Worm (Caenorhabditis elegans) whole organism, mixed stage, embryonic: Measurements from ENCODE around the gene hpl-1.

Experiments used
- M03D4.4 ChIP-seq: sonication (generic microtip); optimal IDR thresholded peaks from 2 replicates; lab custom pipeline; 2017; ENCODE audit warnings: mild to moderate bottlenecking, missing genetic modification characterization, missing compliant biosample characterization
- bed-3 ChIP-seq: fragments of 200-800 bp; sonication (Bioruptor generic); optimal IDR thresholded peaks from 3 replicates; lab custom pipeline; 2018; ENCODE audit warnings: mild to moderate bottlenecking, missing genetic modification characterization, moderate library complexity, missing compliant biosample characterization
- blmp-1 ChIP-seq: fragments of 150-350 bp; optimal IDR thresholded peaks from 2 replicates; lab custom pipeline; 2014; ENCODE audit warnings: missing biosample characterization, missing genetic modification characterization
- ceh-39 ChIP-seq: fragments of 150-350 bp; optimal IDR thresholded peaks from 2 replicates; lab custom pipeline; 2014; ENCODE audit warnings: missing biosample characterization, missing genetic modification characterization
- ceh-43 ChIP-seq: fragments of 200-800 bp; sonication (Bioruptor generic); optimal IDR thresholded peaks from 2 replicates; lab custom pipeline; 2018; ENCODE audit warnings: mild to moderate bottlenecking, missing genetic modification characterization, moderate library complexity, missing compliant biosample characterization
- ceh-83 ChIP-seq: fragments of 200-800 bp; sonication (Bioruptor generic); optimal IDR thresholded peaks from 2 replicates; lab custom pipeline; 2018; ENCODE audit warnings: mild to moderate bottlenecking, missing genetic modification characterization, missing compliant biosample characterization
- ces-1 ChIP-seq: fragments of 150-350 bp; optimal IDR thresholded peaks from 2 replicates; lab custom pipeline; 2014; ENCODE audit warnings: missing biosample characterization, missing genetic modification reagents, missing genetic modification characterization
- drap-1 ChIP-seq: fragments of 200-800 bp; sonication (Bioruptor generic); optimal IDR thresholded peaks from 3 replicates; lab custom pipeline; 2018; ENCODE audit warnings: mild to moderate bottlenecking, missing genetic modification characterization, missing compliant biosample characterization
- elt-1 ChIP-seq: sonication (generic microtip); optimal IDR thresholded peaks from 2 replicates; lab custom pipeline; 2017; ENCODE audit warnings: missing genetic modification characterization, mild to moderate bottlenecking, missing compliant biosample characterization, antibody characterized with exemption, moderate library complexity, borderline replicate concordance; ENCODE audit not compliant: insufficient read depth
- elt-3 ChIP-seq: fragments of 150-350 bp; optimal IDR thresholded peaks from 2 replicates; lab custom pipeline; 2014; ENCODE audit warnings: missing biosample characterization, missing genetic modification characterization
- flh-1 ChIP-seq: fragments of 200-800 bp; sonication (Bioruptor generic); optimal IDR thresholded peaks from 2 replicates; lab custom pipeline; 2018; ENCODE audit warnings: mild to moderate bottlenecking, missing genetic modification characterization, moderate library complexity, missing compliant biosample characterization
- ham-2 ChIP-seq: fragments of 200-800 bp; sonication (Bioruptor generic); optimal IDR thresholded peaks from 2 replicates; lab custom pipeline; 2018; ENCODE audit warnings: mild to moderate bottlenecking, missing genetic modification characterization, missing compliant biosample characterization
- hlh-1 ChIP-seq: fragments of 150-350 bp; optimal IDR thresholded peaks from 2 replicates; lab custom pipeline; 2014; ENCODE audit warnings: missing biosample characterization, missing genetic modification reagents, missing genetic modification characterization
- lin-13 ChIP-seq: fragments of 150-350 bp; optimal IDR thresholded peaks from 2 replicates; lab custom pipeline; 2014; ENCODE audit warnings: missing biosample characterization, missing genetic modification characterization
- lin-32 ChIP-seq: fragments of 200-800 bp; sonication (Bioruptor generic); optimal IDR thresholded peaks from 2 replicates; lab custom pipeline; 2018; ENCODE audit warnings: mild to moderate bottlenecking, missing genetic modification characterization, missing compliant biosample characterization
- mab-5 ChIP-seq: fragments of 150-350 bp; optimal IDR thresholded peaks from 2 replicates; lab custom pipeline; 2014; ENCODE audit warnings: missing biosample characterization, missing genetic modification characterization
- mep-1 ChIP-seq: fragments of 150-350 bp; optimal IDR thresholded peaks from 2 replicates; lab custom pipeline; 2017; ENCODE audit warnings: missing biosample characterization, missing genetic modification reagents, missing genetic modification characterization, inconsistent platforms
- mls-2 ChIP-seq: sonication (generic microtip); optimal IDR thresholded peaks from 2 replicates; lab custom pipeline; 2016; ENCODE audit warnings: mild to moderate bottlenecking, missing genetic modification characterization, moderate library complexity, missing compliant biosample characterization
- nhr-12 ChIP-seq: fragments of 150-350 bp; optimal IDR thresholded peaks from 2 replicates; lab custom pipeline; 2014; ENCODE audit warnings: missing biosample characterization, missing genetic modification characterization
- nhr-2 ChIP-seq: fragments of 150-350 bp; optimal IDR thresholded peaks from 2 replicates; lab custom pipeline; 2014; ENCODE audit warnings: missing biosample characterization, missing genetic modification characterization
- nhr-237 ChIP-seq: fragments of 150-350 bp; optimal IDR thresholded peaks from 2 replicates; lab custom pipeline; 2014; ENCODE audit warnings: missing biosample characterization, missing genetic modification characterization
- nhr-28 ChIP-seq: fragments of 150-350 bp; optimal IDR thresholded peaks from 2 replicates; lab custom pipeline; 2014; ENCODE audit warnings: missing biosample characterization, missing genetic modification characterization
- nhr-76 ChIP-seq: sonication (generic microtip); optimal IDR thresholded peaks from 2 replicates; lab custom pipeline; 2017; ENCODE audit warnings: missing biosample characterization, missing genetic modification characterization
- pha-4 ChIP-seq: fragments of 150-350 bp; optimal IDR thresholded peaks from 2 replicates; lab custom pipeline; 2018; ENCODE audit warnings: missing biosample characterization, missing genetic modification reagents, missing genetic modification characterization
- sem-2 ChIP-seq: fragments of 200-800 bp; sonication (Bioruptor generic); optimal IDR thresholded peaks from 2 replicates; lab custom pipeline; 2018; ENCODE audit warnings: mild to moderate bottlenecking, missing genetic modification characterization, missing compliant biosample characterization
- sptf-1 ChIP-seq: sonication (generic microtip); optimal IDR thresholded peaks from 2 replicates; lab custom pipeline; 2017; ENCODE audit warnings: mild to moderate bottlenecking, missing genetic modification characterization, moderate library complexity, missing compliant biosample characterization
- tbx-8 ChIP-seq: fragments of 200-800 bp; sonication (Bioruptor generic); optimal IDR thresholded peaks from 2 replicates; lab custom pipeline; 2018; ENCODE audit warnings: mild to moderate bottlenecking, missing genetic modification characterization, moderate library complexity, missing compliant biosample characterization
- unc-39 ChIP-seq: fragments of 150-350 bp; optimal IDR thresholded peaks from 2 replicates; lab custom pipeline; 2014; ENCODE audit warnings: missing biosample characterization, missing genetic modification characterization
- unc-62 ChIP-seq: fragments of 150-350 bp; optimal IDR thresholded peaks from 2 replicates; lab custom pipeline; 2014; ENCODE audit warnings: missing biosample characterization, missing genetic modification reagents, missing genetic modification characterization
- zip-8 ChIP-seq: fragments of 150-350 bp; optimal IDR thresholded peaks from 2 replicates; lab custom pipeline; 2014; ENCODE audit warnings: missing biosample characterization, missing genetic modification characterization
- ztf-11 ChIP-seq: fragments of 150-350 bp; optimal IDR thresholded peaks from 2 replicates; lab custom pipeline; 2014; ENCODE audit warnings: missing biosample characterization, missing genetic modification characterization

The hpl-1 gene

DNA sequence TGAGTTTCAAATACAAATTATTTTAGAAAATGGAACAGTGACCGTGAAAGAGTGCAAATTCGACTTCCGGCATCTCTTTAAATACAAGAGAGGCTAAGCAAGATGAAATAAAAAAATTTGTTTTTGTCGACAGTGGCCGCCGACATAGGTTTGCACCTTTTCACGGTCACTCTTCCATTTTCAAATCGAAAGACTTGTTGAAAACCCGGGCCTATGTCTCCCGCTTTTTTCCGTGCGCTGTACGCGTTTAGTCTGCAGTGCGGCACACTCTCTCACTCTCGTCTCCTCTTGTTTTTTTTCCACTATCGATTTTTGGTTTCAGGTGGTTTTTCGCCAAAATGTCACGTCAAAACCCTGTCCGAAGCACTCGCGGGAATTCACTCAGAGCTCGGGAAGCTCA, at the start of gene hpl-1:
hpl-1 (plus strand) TSS at position 301 of the 400 bp plus-strand sequence.
- TF ChIP-seq nhr-76 (tag; lab: Kevin White, UChicago) (no peak), drap-1 (no peak), nhr-237 (tag; lab: Kevin White, UChicago) (no peak), ces-1 (GFP tag; lab: Kevin White, UChicago) (no peak), blmp-1 (tag; lab: Kevin White, UChicago) (no peak), sem-2 (GFP tag; lab: Kevin White, UChicago) (no peak), ceh-39 (no peak), elt-1 (no peak), unc-39 (no peak), pha-4 (tag; lab: Kevin White, UChicago) (no peak), zip-8 (tag; lab: Kevin White, UChicago) (no peak)

DNA sequence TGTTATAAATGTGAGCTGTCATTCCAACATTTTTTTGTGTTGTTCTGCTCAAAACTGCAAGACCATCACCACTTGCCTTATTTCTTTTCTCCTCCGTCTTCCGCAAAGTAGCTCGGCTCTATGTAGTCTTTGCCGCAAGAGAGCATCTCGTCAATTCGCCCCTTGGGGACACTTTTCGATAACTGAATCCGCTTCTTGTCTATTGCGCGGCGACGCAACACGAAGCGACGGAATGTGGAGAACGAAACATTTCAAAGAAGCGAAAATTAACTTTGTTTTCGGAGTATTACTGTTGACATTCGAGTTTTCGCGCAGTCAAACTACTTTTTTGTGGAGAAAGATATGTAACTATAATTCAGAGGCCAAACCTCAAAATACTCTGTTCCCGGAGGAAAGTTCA, 47.1 kb upstream of the hpl-1 start:
- TF ChIP-seq sem-2 (GFP tag; lab: Kevin White, UChicago): no peak
- TF ChIP-seq mep-1 (tag; lab: Kevin White, UChicago): no peak
- TF ChIP-seq sptf-1: no peak
- TF ChIP-seq ces-1 (GFP tag; lab: Kevin White, UChicago): peak; percentile 79
- no peak for TF ChIP-seq nhr-28 (tag; lab: Kevin White, UChicago)
- no peak for TF ChIP-seq drap-1

DNA sequence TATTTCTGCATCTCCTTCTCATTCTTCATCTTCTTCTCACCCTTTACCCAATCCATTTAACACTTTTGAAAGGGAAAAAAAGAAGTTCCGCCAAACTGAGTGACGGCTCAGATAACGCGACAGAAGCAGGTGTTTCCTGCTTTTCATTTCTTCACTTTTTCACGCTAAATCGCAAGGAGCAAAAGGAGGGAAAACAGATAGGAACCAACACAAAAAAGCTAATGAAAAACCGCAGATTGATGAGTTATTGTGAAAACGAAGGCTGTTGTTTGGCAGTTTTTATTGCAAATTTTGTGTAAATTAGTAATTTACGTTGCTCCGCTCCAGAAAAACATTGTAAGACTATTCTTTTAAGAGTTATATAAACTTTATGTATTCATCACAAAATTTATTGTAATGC, 44.9 kb upstream of the hpl-1 start:
- TF ChIP-seq ztf-11 (tag; lab: Kevin White, UChicago): no peak
- no peak for TF ChIP-seq lin-32 (GFP tag; lab: Kevin White, UChicago)
- TF ChIP-seq lin-13 (tag; lab: Kevin White, UChicago): no peak
- no peak for TF ChIP-seq blmp-1 (tag; lab: Kevin White, UChicago)
- TF ChIP-seq nhr-12 (tag; lab: Kevin White, UChicago): no peak
- TF ChIP-seq unc-39: no peak
- TF ChIP-seq drap-1: no peak
- TF ChIP-seq ham-2 (GFP tag; lab: Kevin White, UChicago): no peak
- no peak for TF ChIP-seq mep-1 (tag; lab: Kevin White, UChicago)
- no peak for TF ChIP-seq tbx-8 (GFP tag; lab: Kevin White, UChicago)
- TF ChIP-seq ceh-43 (GFP tag; lab: Kevin White, UChicago): no peak
- no peak for TF ChIP-seq sptf-1
- TF ChIP-seq ceh-83 (GFP tag; lab: Kevin White, UChicago): no peak
- TF ChIP-seq unc-62 (GFP tag; lab: Kevin White, UChicago): no peak
- no peak for TF ChIP-seq nhr-2

DNA sequence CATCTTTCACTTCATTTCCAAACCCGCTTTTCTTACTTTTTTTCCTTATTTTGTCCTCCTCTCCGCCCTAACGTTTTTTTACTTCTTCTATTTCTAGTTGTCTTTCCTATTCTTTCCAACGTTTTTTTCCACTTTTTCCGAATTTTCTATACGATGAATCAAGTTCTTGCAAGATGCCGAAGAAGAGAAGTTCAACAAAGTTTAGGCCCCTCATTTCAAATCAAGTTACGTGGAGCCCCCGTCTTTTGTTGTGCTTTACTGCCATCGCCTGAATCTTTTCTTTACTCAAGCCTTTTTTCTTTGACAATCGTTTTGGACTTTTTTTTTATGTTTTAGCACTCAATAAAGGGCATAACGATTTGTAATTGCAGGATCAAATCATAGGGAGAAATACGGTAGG, 43.8 kb upstream of the hpl-1 start, which contains the start of gene unc-9:
unc-9 (plus strand) TSS at position 370 of the 400 bp plus-strand sequence.
- no peak for TF ChIP-seq flh-1 (GFP tag; lab: Kevin White, UChicago)
- TF ChIP-seq ces-1 (GFP tag; lab: Kevin White, UChicago): peak; percentile 58
- TF ChIP-seq, all 35 proteins: peak for 1

DNA sequence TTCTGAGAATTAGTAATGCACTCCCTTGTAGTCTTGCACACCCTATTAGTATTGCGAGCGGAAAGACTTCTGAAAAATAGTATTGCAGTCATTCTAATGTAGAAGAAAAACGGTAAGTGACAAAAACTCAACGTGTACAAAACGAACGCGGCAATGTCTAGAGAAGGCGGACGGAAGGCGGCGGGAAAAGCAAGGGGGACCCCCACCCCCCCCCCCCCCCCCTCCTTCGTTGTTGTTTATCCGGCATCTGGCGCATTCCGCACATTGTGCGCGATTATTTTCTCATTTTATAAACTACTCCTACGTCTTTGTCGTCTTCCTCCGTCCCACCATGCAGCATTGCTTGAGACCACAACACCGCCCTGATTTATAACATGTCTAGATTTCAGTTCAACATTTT, 42.9 kb upstream of the hpl-1 start:
- no peak for TF ChIP-seq sem-2 (GFP tag; lab: Kevin White, UChicago)
- TF ChIP-seq mls-2 (tag; lab: Kevin White, UChicago): no peak
- no peak for TF ChIP-seq ces-1 (GFP tag; lab: Kevin White, UChicago)
- no peak for TF ChIP-seq nhr-28 (tag; lab: Kevin White, UChicago)
- TF ChIP-seq hlh-1 (tag; lab: Kevin White, UChicago): no peak
- TF ChIP-seq mab-5: no peak
- no peak for TF ChIP-seq zip-8 (tag; lab: Kevin White, UChicago)
- TF ChIP-seq blmp-1 (tag; lab: Kevin White, UChicago): no peak
- no peak for TF ChIP-seq nhr-12 (tag; lab: Kevin White, UChicago)
- TF ChIP-seq nhr-76 (tag; lab: Kevin White, UChicago): no peak
- no peak for TF ChIP-seq ceh-43 (GFP tag; lab: Kevin White, UChicago)
- TF ChIP-seq ceh-39: no peak
- TF ChIP-seq ceh-83 (GFP tag; lab: Kevin White, UChicago): no peak
- TF ChIP-seq elt-1: no peak

DNA sequence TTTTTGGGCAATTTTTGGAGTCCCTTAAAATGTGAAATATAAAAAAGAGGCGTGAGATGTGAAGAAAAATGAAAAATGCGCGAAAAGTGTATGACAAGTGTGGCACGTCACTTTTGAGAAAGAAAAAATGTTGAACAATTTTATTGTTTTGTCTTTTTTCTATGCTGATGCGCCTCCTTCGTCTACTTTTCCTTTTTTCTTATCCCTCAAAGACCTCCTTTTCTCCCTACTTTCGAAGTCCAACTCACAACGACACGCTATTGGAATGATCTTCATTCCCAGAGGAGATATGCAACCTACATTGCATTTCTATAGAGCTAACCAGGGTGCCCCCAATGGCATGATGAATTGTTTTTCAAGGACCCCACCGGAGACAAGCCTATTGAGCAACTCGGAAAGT, 39.2 kb upstream of the hpl-1 start:
- TF ChIP-seq ceh-83 (GFP tag; lab: Kevin White, UChicago): no peak
- no peak for TF ChIP-seq zip-8 (tag; lab: Kevin White, UChicago)
- TF ChIP-seq sptf-1: no peak
- TF ChIP-seq M03D4.4 (tag; lab: Kevin White, UChicago): no peak
- no peak for TF ChIP-seq ceh-43 (GFP tag; lab: Kevin White, UChicago)
- no peak for TF ChIP-seq nhr-12 (tag; lab: Kevin White, UChicago)
- no peak for TF ChIP-seq bed-3 (GFP tag; lab: Kevin White, UChicago)
- no peak for TF ChIP-seq elt-1
- TF ChIP-seq elt-3: no peak
- TF ChIP-seq nhr-76 (tag; lab: Kevin White, UChicago): no peak
- TF ChIP-seq unc-62 (GFP tag; lab: Kevin White, UChicago): no peak
- no peak for TF ChIP-seq lin-13 (tag; lab: Kevin White, UChicago)
- TF ChIP-seq blmp-1 (tag; lab: Kevin White, UChicago): no peak
- TF ChIP-seq ceh-39: no peak
- no peak for TF ChIP-seq flh-1 (GFP tag; lab: Kevin White, UChicago)
